Worm (Caenorhabditis elegans) whole organism, L2 larva: ENCODE results near the gene Y39H10B.2.

Source experiments
- aly-2 ChIP-seq: fragments of 150-350 bp; optimal IDR thresholded peaks from 2 replicates; lab custom pipeline; 2014; ENCODE audit warnings: missing biosample characterization, missing genetic modification characterization
- ama-1 ChIP-seq: fragments of 150-350 bp; optimal IDR thresholded peaks from 2 replicates; lab custom pipeline; 2018; ENCODE audit warnings: inconsistent platforms
- ceh-16 ChIP-seq: fragments of 150-350 bp; optimal IDR thresholded peaks from 2 replicates; lab custom pipeline; 2014; ENCODE audit warnings: missing biosample characterization, missing genetic modification characterization
- crh-2 ChIP-seq: sonication (generic microtip); optimal IDR thresholded peaks from 2 replicates; lab custom pipeline; 2017; ENCODE audit warnings: missing biosample characterization, missing genetic modification characterization
- dmd-4 ChIP-seq: sonication (generic microtip); optimal IDR thresholded peaks from 2 replicates; lab custom pipeline; 2017; ENCODE audit warnings: missing biosample characterization, missing genetic modification characterization
- fos-1 ChIP-seq: fragments of 150-350 bp; optimal IDR thresholded peaks from 2 replicates; lab custom pipeline; 2014; ENCODE audit warnings: missing biosample characterization, missing genetic modification characterization
- lin-11 ChIP-seq: fragments of 150-350 bp; sonication (generic microtip); optimal IDR thresholded peaks from 2 replicates; lab custom pipeline; 2014; ENCODE audit warnings: missing biosample characterization, missing genetic modification characterization, inconsistent platforms, mixed read lengths
- lin-39 ChIP-seq: fragments of 150-350 bp; optimal IDR thresholded peaks from 2 replicates; lab custom pipeline; 2014; ENCODE audit warnings: missing biosample characterization, missing genetic modification reagents, missing genetic modification characterization
- nhr-25 ChIP-seq: fragments of 150-350 bp; sonication (generic microtip); optimal IDR thresholded peaks from 3 replicates; lab custom pipeline; 2014; ENCODE audit warnings: missing biosample characterization, missing genetic modification characterization
- nhr-6 ChIP-seq: fragments of 150-350 bp; optimal IDR thresholded peaks from 2 replicates; lab custom pipeline; 2014; ENCODE audit warnings: missing biosample characterization, missing genetic modification characterization
- peb-1 ChIP-seq: fragments of 150-350 bp; optimal IDR thresholded peaks from 2 replicates; lab custom pipeline; 2014; ENCODE audit warnings: missing biosample characterization, missing genetic modification characterization
- zag-1 ChIP-seq: fragments of 150-350 bp; optimal IDR thresholded peaks from 2 replicates; lab custom pipeline; 2014; ENCODE audit warnings: missing biosample characterization, missing genetic modification characterization
- ztf-4 ChIP-seq: fragments of 150-350 bp; optimal IDR thresholded peaks from 2 replicates; lab custom pipeline; 2014; ENCODE audit warnings: missing biosample characterization, missing genetic modification characterization

Y39H10B.2 gene

DNA sequence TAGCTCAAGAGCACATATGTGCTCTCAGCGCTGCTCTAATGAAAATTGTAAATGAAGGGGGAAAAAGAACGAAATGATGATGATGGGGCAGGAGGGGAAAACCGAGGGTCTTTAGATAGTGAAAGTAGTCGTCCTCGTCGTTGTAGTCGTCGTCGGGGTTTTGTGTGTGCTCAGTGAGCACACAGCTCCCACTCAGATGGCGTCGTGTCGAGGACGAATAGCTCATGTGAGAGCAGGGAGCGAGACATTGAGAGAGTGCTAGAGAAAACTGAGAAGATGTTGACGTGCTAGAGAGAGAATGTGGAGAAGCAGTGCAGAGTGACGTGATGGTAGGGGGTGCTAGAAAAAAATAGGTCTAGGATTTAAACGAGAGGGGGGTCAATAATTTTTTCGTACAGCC, 49.2 kb downstream of the Y39H10B.2 start (continued):
- TF ChIP-seq dmd-4 (tag; lab: Kevin White, UChicago) (no peak), nhr-25 (tag; lab: Kevin White, UChicago) (no peak), zag-1 (peak; percentile 61), ztf-4 (tag; lab: Kevin White, UChicago) (no peak), peb-1 (tag; lab: Kevin White, UChicago) (no peak), crh-2 (tag; lab: Kevin White, UChicago) (peak; percentile 39), lin-11 (peak; percentile 38), fos-1 (tag; lab: Kevin White, UChicago) (peak; percentile 2), ceh-16 (tag; lab: Kevin White, UChicago) (no peak), ama-1 (lab: Kevin White, UChicago) (peak; percentile 37), aly-2 (no peak)

DNA sequence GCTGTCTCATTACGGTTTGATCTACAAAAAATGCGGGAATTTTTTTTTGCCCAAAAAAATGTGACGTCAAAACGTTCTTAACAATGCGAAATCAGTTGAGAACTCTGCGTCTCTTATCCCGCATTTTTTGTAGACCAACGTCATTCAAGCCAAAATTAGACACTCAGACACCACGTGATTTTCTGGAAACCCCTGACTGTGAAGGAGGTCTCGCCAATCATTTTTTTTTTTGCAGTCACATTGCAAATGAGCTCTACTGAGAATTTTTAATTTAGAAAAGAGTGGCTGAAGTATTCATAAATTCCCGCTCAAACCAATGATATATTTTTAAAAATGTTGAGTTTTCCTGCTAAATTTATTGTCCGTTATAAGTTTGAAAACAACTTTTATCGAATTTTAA, 49.9 kb downstream of the Y39H10B.2 start:
- TF ChIP-seq lin-39 (tag; lab: Kevin White, UChicago) (no peak), nhr-6 (tag; lab: Kevin White, UChicago) (no peak)
